Fruit fly (Drosophila melanogaster) S2 (cell line): ENCODE measurements around the gene Mst84B.

ENCODE experiments used
- CG8478 ChIP-seq: fragments of >200 bp; optimal IDR thresholded peaks from 2 replicates; lab custom pipeline; 2018
- CTCF ChIP-seq, 2 experiments: fragments of >200 bp; optimal IDR thresholded peaks; 2 replicates each; lab custom pipeline; 2018

DNA sequence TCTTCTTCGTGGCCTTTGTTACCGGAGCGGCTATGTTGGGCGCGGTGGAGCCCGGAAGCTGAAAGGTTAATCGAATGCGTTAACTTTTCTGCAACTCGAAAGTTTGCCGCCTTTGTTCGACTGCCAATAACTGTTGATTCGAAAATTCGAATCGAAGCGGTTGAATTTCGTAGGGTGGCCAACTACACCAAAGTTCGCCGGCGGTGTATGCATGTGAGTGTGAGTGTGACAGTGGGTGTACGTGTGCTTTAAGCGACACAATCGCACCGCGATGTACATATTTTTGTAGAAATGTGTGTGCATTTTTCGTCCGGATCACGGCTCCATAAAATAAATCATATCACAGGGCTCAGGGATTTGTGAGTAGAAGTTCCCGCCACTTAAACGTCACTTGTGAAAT is 23.5 kb downstream of the Mst84B start:
- TF ChIP-seq CG8478 (lab: Kevin White, UChicago), result no peak
- no peak for TF ChIP-seq CTCF (optimal IDR thresholded peaks at IDR 0.05; lab: Kevin White, UChicago)
